Fruit fly (Drosophila melanogaster): ENCODE measurements around the gene rux.

- TF ChIP-seq cnc (optimal IDR thresholded peaks at IDR 0.05) (no peak), CG1620 (GFP tag; optimal IDR thresholded peaks at IDR 0.05) (no peak), CG11617 (GFP tag; optimal IDR thresholded peaks at IDR 0.05) (no peak), kay (GFP tag; ENCODE audit: borderline replicate concordance) (no peak), CG14711 (tag; optimal IDR thresholded peaks at IDR 0.05) (no peak), Crg-1 (GFP tag; optimal IDR thresholded peaks at IDR 0.05) (no peak), Mnt (GFP tag; optimal IDR thresholded peaks at IDR 0.05) (no peak), Hr96 (GFP tag; optimal IDR thresholded peaks at IDR 0.05) (no peak)
These were observed 12.8 kb upstream of the rux start, which contains the start of gene CG5921 for dm6 chrX:6050282-6050934.

All from whole organism, adult.